Fruit fly (Drosophila melanogaster) whole organism, embryonic: ENCODE data around the gene ND-MNLL.

Source experiments
- Bdp1 ChIP-seq: fragments of 200-800 bp; sonication (Bioruptor generic); optimal IDR thresholded peaks from 3 replicates; lab custom pipeline; 2016; ENCODE audit warnings: missing biosample characterization, missing genetic modification characterization
- Blimp-1 ChIP-seq: fragments of 200-800 bp; sonication (Bioruptor generic); optimal IDR thresholded peaks from 3 replicates; lab custom pipeline; 2018; ENCODE audit warnings: missing biosample characterization, missing genetic modification characterization, mild to moderate bottlenecking, moderate library complexity, missing genetic modification reagents
- Bteb2 ChIP-seq: fragments of 200-800 bp; sonication (Bioruptor generic); optimal IDR thresholded peaks from 2 replicates; lab custom pipeline; 2016; ENCODE audit warnings: missing biosample characterization, missing genetic modification characterization
- CG1024 ChIP-seq: fragments of 200-800 bp; sonication (Bioruptor generic); IDR thresholded peaks from 2 replicates; pipeline ENCODE4 v1.3.6; 2022; ENCODE audit warnings: missing biosample characterization, missing genetic modification characterization
- CG10274 ChIP-seq: fragments of 200-800 bp; sonication (Bioruptor generic); optimal IDR thresholded peaks from 3 replicates; lab custom pipeline; 2017; ENCODE audit warnings: missing biosample characterization, mild to moderate bottlenecking, missing genetic modification characterization
- CG11093 ChIP-seq: fragments of 200-800 bp; sonication (Bioruptor generic); IDR thresholded peaks from 3 replicates; pipeline ENCODE4 v1.3.6; 2022; ENCODE audit warnings: missing biosample characterization, missing genetic modification characterization
- CG11560 ChIP-seq: fragments of 200-800 bp; sonication (Bioruptor generic); IDR thresholded peaks from 3 replicates; pipeline ENCODE4 v1.3.6; 2022; ENCODE audit warnings: missing biosample characterization, missing genetic modification characterization
- CG12219 ChIP-seq: fragments of 200-800 bp; sonication (Bioruptor generic); optimal IDR thresholded peaks from 3 replicates; lab custom pipeline; 2018; ENCODE audit warnings: missing biosample characterization, mild to moderate bottlenecking, missing genetic modification characterization
- CG1233 ChIP-seq: fragments of 200-800 bp; sonication (Bioruptor generic); optimal IDR thresholded peaks from 4 replicates; lab custom pipeline; 2018; ENCODE audit warnings: missing biosample characterization, mild to moderate bottlenecking, missing genetic modification characterization
- CG15073 ChIP-seq: fragments of 200-800 bp; sonication (Bioruptor generic); optimal IDR thresholded peaks from 2 replicates; lab custom pipeline; 2016; ENCODE audit warnings: missing biosample characterization, missing genetic modification characterization
- CG16779 ChIP-seq: fragments of 200-800 bp; sonication (Bioruptor generic); IDR thresholded peaks from 2 replicates; pipeline ENCODE4 v1.3.6; 2022; ENCODE audit warnings: missing biosample characterization, missing genetic modification characterization
- CG16815 ChIP-seq: fragments of 200-800 bp; sonication (Bioruptor generic); optimal IDR thresholded peaks from 3 replicates; lab custom pipeline; 2017; ENCODE audit warnings: missing biosample characterization, mild to moderate bottlenecking, missing genetic modification characterization
- CG17186 ChIP-seq: fragments of 200-800 bp; sonication (Bioruptor generic); optimal IDR thresholded peaks from 3 replicates; lab custom pipeline; 2017; ENCODE audit warnings: missing biosample characterization, missing genetic modification reagents, missing genetic modification characterization
- CG17912 ChIP-seq: fragments of 200-800 bp; sonication (Bioruptor generic); optimal IDR thresholded peaks from 2 replicates; lab custom pipeline; 2018; ENCODE audit warnings: missing biosample characterization, mild to moderate bottlenecking, missing genetic modification characterization
- CG18599 ChIP-seq: fragments of 200-800 bp; sonication (Bioruptor generic); optimal IDR thresholded peaks from 3 replicates; lab custom pipeline; 2017; ENCODE audit warnings: missing biosample characterization, missing genetic modification characterization, mild to moderate bottlenecking, moderate library complexity, missing genetic modification reagents
- CG2120 ChIP-seq: fragments of 200-800 bp; sonication (Bioruptor generic); optimal IDR thresholded peaks from 3 replicates; lab custom pipeline; 2016; ENCODE audit warnings: missing biosample characterization, missing genetic modification characterization
- CG2678 ChIP-seq: fragments of 200-800 bp; sonication (Bioruptor generic); optimal IDR thresholded peaks from 3 replicates; lab custom pipeline; 2019; ENCODE audit warnings: missing biosample characterization, mild to moderate bottlenecking, missing genetic modification characterization, moderate library complexity
- CG30403 ChIP-seq: fragments of 200-800 bp; sonication (Bioruptor generic); optimal IDR thresholded peaks from 3 replicates; lab custom pipeline; 2016; ENCODE audit warnings: missing biosample characterization, missing genetic modification characterization
- CG3065 ChIP-seq: fragments of 200-800 bp; sonication (Bioruptor generic); optimal IDR thresholded peaks from 2 replicates; lab custom pipeline; 2016; ENCODE audit warnings: missing biosample characterization, missing genetic modification characterization
- CG33557 ChIP-seq: fragments of 200-800 bp; sonication (Bioruptor generic); optimal IDR thresholded peaks from 2 replicates; lab custom pipeline; 2019; ENCODE audit warnings: missing biosample characterization, mild to moderate bottlenecking, missing genetic modification characterization, moderate library complexity
- CG3838 ChIP-seq: fragments of 200-800 bp; sonication (Bioruptor generic); optimal IDR thresholded peaks from 3 replicates; lab custom pipeline; 2016; ENCODE audit warnings: missing biosample characterization, missing genetic modification characterization
- CG5953 ChIP-seq: fragments of 200-800 bp; sonication (Bioruptor generic); IDR thresholded peaks from 2 replicates; pipeline ENCODE4 v1.3.6; 2022; ENCODE audit warnings: missing biosample characterization, missing genetic modification characterization
- CG7372 ChIP-seq: fragments of 200-800 bp; sonication (Bioruptor generic); IDR thresholded peaks from 2 replicates; pipeline ENCODE4 v1.3.6; 2022; ENCODE audit warnings: missing biosample characterization, missing genetic modification characterization
- D19A ChIP-seq: fragments of 200-800 bp; optimal IDR thresholded peaks from 3 replicates; lab custom pipeline; 2019; ENCODE audit warnings: missing biosample characterization, mild to moderate bottlenecking, missing genetic modification characterization, moderate library complexity
- Dek ChIP-seq: fragments of 200-800 bp; sonication (Bioruptor generic); optimal IDR thresholded peaks from 3 replicates; lab custom pipeline; 2019; ENCODE audit warnings: missing biosample characterization, mild to moderate bottlenecking, missing genetic modification characterization, moderate library complexity
- Dfd ChIP-seq, 2 experiments: fragments of >200 bp; optimal IDR thresholded peaks; 2 replicates each; lab custom pipeline; 2017; ENCODE audit warnings: missing biosample characterization in 2 of 2, missing genetic modification characterization in 2 of 2
- Ets65A ChIP-seq: fragments of 200-800 bp; sonication (Bioruptor generic); peaks from one replicate; lab custom pipeline; 2016; ENCODE audit warnings: missing biosample characterization, missing genetic modification characterization
- Fer1 ChIP-seq: fragments of 200-800 bp; sonication (Bioruptor generic); optimal IDR thresholded peaks from 2 replicates; lab custom pipeline; 2017; ENCODE audit warnings: missing biosample characterization, mild to moderate bottlenecking, missing genetic modification characterization
- Gug ChIP-seq: fragments of 200-800 bp; sonication (Bioruptor generic); IDR thresholded peaks from 4 replicates; pipeline ENCODE4 v1.3.6; 2022; ENCODE audit warnings: missing biosample characterization, missing genetic modification characterization
- Jarid2 ChIP-seq: fragments of 200-800 bp; sonication (Bioruptor generic); optimal IDR thresholded peaks from 3 replicates; lab custom pipeline; 2017; ENCODE audit warnings: mild to moderate bottlenecking, missing biosample characterization, missing genetic modification reagents, missing genetic modification characterization
- Kr ChIP-seq: fragments of 200-800 bp; sonication (Bioruptor generic); optimal IDR thresholded peaks from 2 replicates; lab custom pipeline; 2017; ENCODE audit warnings: missing biosample characterization, mild to moderate bottlenecking, missing genetic modification characterization
- Lhr ChIP-seq: fragments of 200-800 bp; sonication (Bioruptor generic); optimal IDR thresholded peaks from 3 replicates; lab custom pipeline; 2017; ENCODE audit warnings: mild to moderate bottlenecking, missing biosample characterization, missing genetic modification reagents, missing genetic modification characterization
- MTF-1 ChIP-seq: fragments of 200-800 bp; sonication (Bioruptor generic); optimal IDR thresholded peaks from 2 replicates; lab custom pipeline; 2018; ENCODE audit warnings: missing biosample characterization, mild to moderate bottlenecking, missing genetic modification characterization, borderline replicate concordance
- Oli ChIP-seq: fragments of 200-800 bp; sonication (Bioruptor generic); optimal IDR thresholded peaks from 2 replicates; lab custom pipeline; 2018; ENCODE audit warnings: missing biosample characterization, mild to moderate bottlenecking, missing genetic modification characterization, moderate library complexity
- Sin3A ChIP-seq: fragments of >200 bp; optimal IDR thresholded peaks from 2 replicates; lab custom pipeline; 2018
- Sry-δ ChIP-seq: fragments of 200-800 bp; sonication (Bioruptor generic); optimal IDR thresholded peaks from 2 replicates; lab custom pipeline; 2016; ENCODE audit warnings: missing biosample characterization, missing genetic modification characterization
- bcd ChIP-seq: fragments of 200-800 bp; sonication (Bioruptor generic); optimal IDR thresholded peaks from 2 replicates; lab custom pipeline; 2017; ENCODE audit warnings: missing biosample characterization, mild to moderate bottlenecking, missing genetic modification characterization
- bigmax ChIP-seq: fragments of 200-800 bp; sonication (Bioruptor generic); optimal IDR thresholded peaks from 2 replicates; lab custom pipeline; 2018; ENCODE audit warnings: missing biosample characterization, mild to moderate bottlenecking, missing genetic modification characterization
- danr ChIP-seq: fragments of 200-800 bp; sonication (Bioruptor generic); IDR thresholded peaks from 2 replicates; pipeline ENCODE4 v1.3.6; 2022; ENCODE audit warnings: missing biosample characterization, missing genetic modification characterization
- dm ChIP-seq: fragments of 200-800 bp; sonication (Bioruptor generic); optimal IDR thresholded peaks from 3 replicates; lab custom pipeline; 2016; ENCODE audit warnings: missing biosample characterization, missing genetic modification characterization
- dmrt99B ChIP-seq: fragments of 200-800 bp; sonication (Bioruptor generic); optimal IDR thresholded peaks from 2 replicates; lab custom pipeline; 2018; ENCODE audit warnings: missing biosample characterization, mild to moderate bottlenecking, missing genetic modification characterization, moderate library complexity
- emc ChIP-seq: fragments of 200-800 bp; sonication (Bioruptor generic); optimal IDR thresholded peaks from 2 replicates; lab custom pipeline; 2016; ENCODE audit warnings: missing biosample characterization, missing genetic modification characterization
- exex ChIP-seq: fragments of 200-800 bp; sonication (Bioruptor generic); optimal IDR thresholded peaks from 4 replicates; lab custom pipeline; 2018; ENCODE audit warnings: missing biosample characterization, mild to moderate bottlenecking, missing genetic modification characterization, moderate library complexity
- fd102C ChIP-seq: fragments of 200-800 bp; sonication (Bioruptor generic); optimal IDR thresholded peaks from 2 replicates; lab custom pipeline; 2018; ENCODE audit warnings: missing biosample characterization, mild to moderate bottlenecking, missing genetic modification characterization, moderate library complexity
- ham ChIP-seq: fragments of 200-800 bp; sonication (Bioruptor generic); IDR thresholded peaks from 2 replicates; pipeline ENCODE4 v1.3.6; 2022; ENCODE audit warnings: missing biosample characterization, missing genetic modification characterization
- hth ChIP-seq: fragments of >200 bp; optimal IDR thresholded peaks from 2 replicates; lab custom pipeline; 2017; ENCODE audit warnings: inconsistent platforms
- klu ChIP-seq: fragments of 200-800 bp; sonication (Bioruptor generic); IDR thresholded peaks from 2 replicates; pipeline ENCODE4 v1.3.6; 2022; ENCODE audit warnings: missing biosample characterization, missing genetic modification characterization
- maf-S ChIP-seq: fragments of 200-800 bp; sonication (Bioruptor generic); optimal IDR thresholded peaks from 2 replicates; lab custom pipeline; 2016; ENCODE audit warnings: missing biosample characterization, missing genetic modification characterization
- ro ChIP-seq: fragments of 200-800 bp; sonication (Bioruptor generic); IDR thresholded peaks from 2 replicates; pipeline ENCODE4 v1.3.6; 2022; ENCODE audit warnings: missing biosample characterization, missing genetic modification characterization
- sqz ChIP-seq: fragments of 200-800 bp; sonication (Bioruptor generic); optimal IDR thresholded peaks from 3 replicates; lab custom pipeline; 2018; ENCODE audit warnings: missing biosample characterization, mild to moderate bottlenecking, missing genetic modification characterization
- tna ChIP-seq: fragments of 200-800 bp; sonication (Bioruptor generic); IDR thresholded peaks from 2 replicates; pipeline ENCODE4 v1.3.6; 2022; ENCODE audit warnings: missing biosample characterization, missing genetic modification characterization; ENCODE audit not compliant: partially characterized antibody
- vfl ChIP-seq: fragments of 200-800 bp; sonication (Bioruptor generic); optimal IDR thresholded peaks from 2 replicates; lab custom pipeline; 2016; ENCODE audit warnings: missing biosample characterization, missing genetic modification characterization

Gene ND-MNLL

dm6 chrX:7934679-7935078 is 41.1 kb upstream of the ND-MNLL start, which contains the start of gene RpS14b (continued):
- TF ChIP-seq Blimp-1 (GFP tag; lab: Kevin White, UChicago) (no peak), hth (lab: Kevin White, UChicago) (no peak), CG2678 (tag; lab: Kevin White, UChicago) (peak; percentile 31), dmrt99B (tag; lab: Kevin White, UChicago) (peak; percentile 10), Dek (tag; lab: Kevin White, UChicago) (peak; percentile 6), sqz (peak; percentile 77), CG12219 (GFP tag; lab: Kevin White, UChicago) (peak; percentile 56), maf-S (GFP tag; lab: Kevin White, UChicago) (peak; percentile 30), CG17186 (GFP tag; lab: Kevin White, UChicago) (peak; percentile 90), Lhr (peak; percentile 51), Bdp1 (peak; percentile 22), exex (tag; lab: Kevin White, UChicago) (no peak), Oli (tag; lab: Kevin White, UChicago) (no peak), danr (GFP tag; lab: Robert Waterston, UW) (0 out of 2 replicates have a peak, but pooled peaks have one; percentile 13), bigmax (peak; percentile 6), bcd (peak; percentile 76), Bteb2 (GFP tag; lab: Kevin White, UChicago) (peak; percentile 55), CG11560 (tag; lab: Robert Waterston, UW) (no peak), ham (no peak; the same call in 1 of the 2 replicates), Kr (no peak), CG2120 (GFP tag; lab: Kevin White, UChicago) (peak; percentile 66), tna (0 out of 2 replicates have a peak, but pooled peaks have one; percentile 33), CG16779 (GFP tag; lab: Robert Waterston, UW) (no peak), Dfd (GFP tag; optimal IDR thresholded peaks at IDR 0.05; lab: Kevin White, UChicago) (no peak), CG15073 (GFP tag; lab: Kevin White, UChicago) (no peak), Fer1 (GFP tag; lab: Kevin White, UChicago) (peak; percentile 77), CG33557 (peak; percentile 21), Sry-δ (GFP tag; lab: Kevin White, UChicago) (peak; percentile 74), Sin3A (lab: Kevin White, UChicago) (peak; percentile 46), vfl (GFP tag; lab: Kevin White, UChicago) (peak; percentile 35), MTF-1 (GFP tag; lab: Kevin White, UChicago) (peak; percentile 65), Jarid2 (GFP tag; lab: Kevin White, UChicago) (peak; percentile 29), CG11093 (no peak), CG3065 (GFP tag; lab: Kevin White, UChicago) (no peak), CG3838 (GFP tag; lab: Kevin White, UChicago) (no peak), CG5953 (GFP tag; lab: Robert Waterston, UW) (no peak), CG10274 (GFP tag; lab: Kevin White, UChicago) (peak; percentile 43), fd102C (GFP tag; lab: Kevin White, UChicago) (no peak), CG17912 (GFP tag; lab: Kevin White, UChicago) (peak; percentile 62), CG1024 (no peak), CG1233 (GFP tag; lab: Kevin White, UChicago) (peak; percentile 64), CG18599 (GFP tag; lab: Kevin White, UChicago) (peak; percentile 74), Gug (GFP tag; lab: Robert Waterston, UW) (peak; percentile 40; the same call in 1 of the 4 replicates), dm (GFP tag; lab: Kevin White, UChicago) (peak; percentile 80), emc (peak; percentile 27), D19A (no peak), klu (GFP tag; lab: Robert Waterston, UW) (peak; percentile 23; the same call in 1 of the 2 replicates), ro (no peak), CG16815 (GFP tag; lab: Kevin White, UChicago) (no peak), CG7372 (GFP tag; lab: Robert Waterston, UW) (peak; percentile 46; the same call in 1 of the 2 replicates), Ets65A (GFP tag; lab: Kevin White, UChicago) (peak; percentile 86), CG30403 (GFP tag; lab: Kevin White, UChicago) (peak; percentile 48)
